Worm (Caenorhabditis elegans) whole organism, mixed stage, embryonic: Measurements from ENCODE around the gene ssq-4.

Source experiments
- M03D4.4 ChIP-seq: sonication (generic microtip); optimal IDR thresholded peaks from 2 replicates; lab custom pipeline; 2017; ENCODE audit warnings: mild to moderate bottlenecking, missing genetic modification characterization, missing compliant biosample characterization
- blmp-1 ChIP-seq: fragments of 150-350 bp; optimal IDR thresholded peaks from 2 replicates; lab custom pipeline; 2014; ENCODE audit warnings: missing biosample characterization, missing genetic modification characterization
- ces-1 ChIP-seq: fragments of 150-350 bp; optimal IDR thresholded peaks from 2 replicates; lab custom pipeline; 2014; ENCODE audit warnings: missing biosample characterization, missing genetic modification reagents, missing genetic modification characterization
- ham-2 ChIP-seq: fragments of 200-800 bp; sonication (Bioruptor generic); optimal IDR thresholded peaks from 2 replicates; lab custom pipeline; 2018; ENCODE audit warnings: mild to moderate bottlenecking, missing genetic modification characterization, missing compliant biosample characterization
- lin-13 ChIP-seq: fragments of 150-350 bp; optimal IDR thresholded peaks from 2 replicates; lab custom pipeline; 2014; ENCODE audit warnings: missing biosample characterization, missing genetic modification characterization
- lsy-2 ChIP-seq: fragments of 150-350 bp; optimal IDR thresholded peaks from 2 replicates; lab custom pipeline; 2014; ENCODE audit warnings: missing biosample characterization, missing genetic modification characterization
- nhr-12 ChIP-seq: fragments of 150-350 bp; optimal IDR thresholded peaks from 2 replicates; lab custom pipeline; 2014; ENCODE audit warnings: missing biosample characterization, missing genetic modification characterization
- nhr-237 ChIP-seq: fragments of 150-350 bp; optimal IDR thresholded peaks from 2 replicates; lab custom pipeline; 2014; ENCODE audit warnings: missing biosample characterization, missing genetic modification characterization
- nhr-28 ChIP-seq: fragments of 150-350 bp; optimal IDR thresholded peaks from 2 replicates; lab custom pipeline; 2014; ENCODE audit warnings: missing biosample characterization, missing genetic modification characterization
- nhr-76 ChIP-seq: sonication (generic microtip); optimal IDR thresholded peaks from 2 replicates; lab custom pipeline; 2017; ENCODE audit warnings: missing biosample characterization, missing genetic modification characterization
- snpc-4 ChIP-seq: fragments of 150-350 bp; optimal IDR thresholded peaks from 2 replicates; lab custom pipeline; 2014; ENCODE audit warnings: missing biosample characterization, missing genetic modification characterization
- tbx-8 ChIP-seq: fragments of 200-800 bp; sonication (Bioruptor generic); optimal IDR thresholded peaks from 2 replicates; lab custom pipeline; 2018; ENCODE audit warnings: mild to moderate bottlenecking, missing genetic modification characterization, moderate library complexity, missing compliant biosample characterization
- unc-62 ChIP-seq: fragments of 150-350 bp; optimal IDR thresholded peaks from 2 replicates; lab custom pipeline; 2014; ENCODE audit warnings: missing biosample characterization, missing genetic modification reagents, missing genetic modification characterization

ce11 chrIV:5025646-5026045 is 9.4 kb downstream of the ssq-4 start, which contains the start of gene C09B9.85:
- TF ChIP-seq nhr-28 (no peak), nhr-12 (tag; lab: Kevin White, UChicago) (no peak), lsy-2 (tag; lab: Kevin White, UChicago) (no peak), snpc-4 (no peak), M03D4.4 (tag; lab: Kevin White, UChicago) (no peak), lin-13 (tag; lab: Kevin White, UChicago) (no peak), tbx-8 (GFP tag; lab: Kevin White, UChicago) (no peak), blmp-1 (tag; lab: Kevin White, UChicago) (no peak), nhr-76 (tag; lab: Kevin White, UChicago) (no peak), nhr-237 (tag; lab: Kevin White, UChicago) (no peak), ham-2 (GFP tag; lab: Kevin White, UChicago) (no peak), ces-1 (GFP tag; lab: Kevin White, UChicago) (no peak), unc-62 (GFP tag; lab: Kevin White, UChicago) (no peak)
